Worm (Caenorhabditis elegans) whole organism, L1 larva: ENCODE data around the gene lgc-9.

ENCODE experiments used
- nhr-19 ChIP-seq: fragments of 200-800 bp; sonication (Bioruptor generic); conservative IDR thresholded peaks from 2 replicates; pipeline ENCODE4 v1.3.6; 2022; ENCODE audit warnings: missing genetic modification characterization, missing compliant biosample characterization

lgc-9 gene

DNA sequence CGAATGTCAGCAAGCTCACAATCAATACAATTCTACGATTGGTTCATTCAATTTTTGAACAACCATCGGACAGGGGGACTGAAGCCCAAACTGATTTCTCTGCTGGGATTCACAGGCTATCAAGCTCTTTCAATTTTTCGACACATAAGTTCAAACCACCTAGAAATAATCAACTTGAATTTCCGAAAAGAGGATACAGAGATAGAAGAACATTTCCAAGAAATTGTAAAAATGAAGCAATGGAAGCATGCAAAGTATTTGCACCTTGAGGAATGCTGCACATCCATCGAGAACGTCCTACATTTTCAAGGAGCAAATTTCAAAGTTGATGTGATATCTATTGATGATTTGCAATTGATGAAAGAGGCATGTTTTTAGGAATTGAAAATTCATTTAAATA lies 52.3 kb downstream of the lgc-9 start:
- no peak for TF ChIP-seq nhr-19 (GFP tag; lab: Robert Waterston, UW)
